Fruit fly (Drosophila melanogaster): Measurements from ENCODE around the gene CG4949.

DNA sequence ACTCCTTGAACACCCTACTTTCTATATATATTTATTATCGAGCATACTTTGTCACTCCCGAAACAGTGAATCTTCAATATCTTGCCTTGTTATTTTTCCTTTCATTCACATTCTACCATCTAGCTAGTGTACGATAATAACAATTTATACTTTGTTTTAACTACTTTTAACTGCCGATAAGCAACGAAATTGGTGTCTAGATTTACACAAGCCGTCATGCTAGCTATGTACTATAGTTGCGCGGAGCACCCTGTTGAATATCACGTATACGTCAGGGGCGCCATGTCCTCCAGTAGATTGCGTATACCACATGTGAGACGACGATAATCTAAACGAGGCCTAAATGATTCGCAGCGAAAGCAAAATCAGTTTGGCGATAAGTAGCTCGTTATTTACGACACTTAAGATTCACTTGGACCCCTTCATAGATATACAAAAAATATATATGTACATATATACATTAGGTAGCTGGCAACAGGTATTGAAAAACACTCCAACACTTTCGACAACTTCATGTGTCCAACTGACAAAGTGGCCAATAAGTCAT is 15.3 kb downstream of the CG4949 start:
- TF ChIP-seq rn (GFP tag; IDR thresholded peaks at IDR 0.05) (no peak), CG8159 (tag; optimal IDR thresholded peaks at IDR 0.05) (no peak), Ets98B (GFP tag; IDR thresholded peaks at IDR 0.05) (no peak), CG12605 (GFP tag; IDR thresholded peaks at IDR 0.05) (no peak), CG8301 (tag; optimal IDR thresholded peaks at IDR 0.05) (no peak), Snoo (tag; optimal IDR thresholded peaks at IDR 0.05) (no peak), Pif1A (GFP tag; optimal IDR thresholded peaks at IDR 0.05) (no peak), CG13204 (GFP tag; optimal IDR thresholded peaks at IDR 0.05) (no peak), fd96Ca (GFP tag; IDR thresholded peaks at IDR 0.05) (no peak), gl (tag; optimal IDR thresholded peaks at IDR 0.05) (no peak), Pif1B (GFP tag; optimal IDR thresholded peaks at IDR 0.05) (no peak), CG17806 (tag; optimal IDR thresholded peaks at IDR 0.05) (no peak), CG9948 (tag; optimal IDR thresholded peaks at IDR 0.05) (no peak), CG34367 (tag; optimal IDR thresholded peaks at IDR 0.05) (no peak)
